Worm (Caenorhabditis elegans) whole organism, L4/young adult: ENCODE results near the gene ceh-36.

ENCODE experiments used
- W03F9.2 ChIP-seq: fragments of 150-350 bp; optimal IDR thresholded peaks from 2 replicates; lab custom pipeline; 2014; ENCODE audit warnings: missing biosample characterization, missing genetic modification characterization
- dao-5 ChIP-seq: sonication (generic microtip); optimal IDR thresholded peaks from 2 replicates; lab custom pipeline; 2016; ENCODE audit warnings: missing genotype, missing genetic modification characterization, moderate library complexity, missing compliant biosample characterization
- him-1 ChIP-seq: sonication (generic microtip); optimal IDR thresholded peaks from 2 replicates; lab custom pipeline; 2016; ENCODE audit warnings: missing genotype, missing genetic modification reagents, missing genetic modification characterization, missing compliant biosample characterization

The ceh-36 gene

ce11 chrX:14179488-14179887 is 6.9 kb downstream of the ceh-36 start:
- TF ChIP-seq him-1 (tag; lab: Kevin White, UChicago), result no peak
- no peak for TF ChIP-seq W03F9.2 (tag; lab: Kevin White, UChicago)
- TF ChIP-seq dao-5 (tag; lab: Kevin White, UChicago), result no peak

- TF ChIP-seq W03F9.2 (tag; lab: Kevin White, UChicago) (no peak), dao-5 (tag; lab: Kevin White, UChicago) (no peak), him-1 (tag; lab: Kevin White, UChicago) (no peak)
These were observed 7.7 kb downstream of the ceh-36 start, which contains the start of gene C37E2.10 for ce11 chrX:14178688-14179087. Gene C37E2.10, plus strand, starts transcription at chrX:14178988.

- TF ChIP-seq W03F9.2 (tag; lab: Kevin White, UChicago) (no peak), him-1 (tag; lab: Kevin White, UChicago) (no peak), dao-5 (tag; lab: Kevin White, UChicago) (no peak)
These were observed 10.6 kb downstream of the ceh-36 start, which contains the start of gene C37E2.2 for ce11 chrX:14175740-14176139. Gene C37E2.2, plus strand, starts transcription at chrX:14176040.

- TF ChIP-seq dao-5 (tag; lab: Kevin White, UChicago) (no peak), W03F9.2 (tag; lab: Kevin White, UChicago) (peak; percentile 46), him-1 (tag; lab: Kevin White, UChicago) (no peak)
These were observed 12.5 kb downstream of the ceh-36 start, which contains the start of gene idhb-1 for ce11 chrX:14173850-14174249. Gene idhb-1, minus strand, starts transcription at chrX:14174063.

ce11 chrX:14169569-14170031 is 16.8 kb downstream of the ceh-36 start, which contains the start of gene sym-4:
Gene sym-4, minus strand, starts transcription at chrX:14169619.
- TF ChIP-seq him-1 (tag; lab: Kevin White, UChicago) (peak; percentile 26), dao-5 (tag; lab: Kevin White, UChicago) (no peak), W03F9.2 (tag; lab: Kevin White, UChicago) (peak; percentile 84)

ce11 chrX:14165156-14165555 is 21.2 kb downstream of the ceh-36 start:
- no peak for TF ChIP-seq W03F9.2 (tag; lab: Kevin White, UChicago)
- no peak for TF ChIP-seq him-1 (tag; lab: Kevin White, UChicago)
- TF ChIP-seq dao-5 (tag; lab: Kevin White, UChicago), result no peak

ce11 chrX:14164234-14164633 is 22.1 kb downstream of the ceh-36 start, which contains the start of gene vha-20:
Gene vha-20, minus strand, starts transcription at chrX:14164506.
- TF ChIP-seq dao-5 (tag; lab: Kevin White, UChicago), result no peak
- no peak for TF ChIP-seq W03F9.2 (tag; lab: Kevin White, UChicago)
- no peak for TF ChIP-seq him-1 (tag; lab: Kevin White, UChicago)

ce11 chrX:14161684-14162347 is 24.6 kb downstream of the ceh-36 start, which contains the start of gene lgc-25:
Gene lgc-25, minus strand, starts transcription at chrX:14161734.
- TF ChIP-seq W03F9.2 (tag; lab: Kevin White, UChicago) (peak; percentile 23), him-1 (tag; lab: Kevin White, UChicago) (no peak), dao-5 (tag; lab: Kevin White, UChicago) (peak; percentile 20)

- TF ChIP-seq W03F9.2 (tag; lab: Kevin White, UChicago) (no peak), dao-5 (tag; lab: Kevin White, UChicago) (no peak), him-1 (tag; lab: Kevin White, UChicago) (no peak)
These were observed 29.5 kb downstream of the ceh-36 start, which contains the start of gene ceh-90 for ce11 chrX:14156913-14157312. Gene ceh-90, minus strand, starts transcription at chrX:14157013.

- TF ChIP-seq dao-5 (tag; lab: Kevin White, UChicago) (no peak), W03F9.2 (tag; lab: Kevin White, UChicago) (no peak), him-1 (tag; lab: Kevin White, UChicago) (no peak)
These were observed 33.7 kb downstream of the ceh-36 start for ce11 chrX:14152644-14153043.

- no peak for TF ChIP-seq dao-5 (tag; lab: Kevin White, UChicago)
- TF ChIP-seq him-1 (tag; lab: Kevin White, UChicago), result no peak
- TF ChIP-seq W03F9.2 (tag; lab: Kevin White, UChicago), result no peak
These were observed 39.0 kb downstream of the ceh-36 start, which contains the start of gene akt-2 for ce11 chrX:14147400-14147799. Gene akt-2, plus strand, starts transcription at chrX:14147700.

- TF ChIP-seq dao-5 (tag; lab: Kevin White, UChicago) (no peak), W03F9.2 (tag; lab: Kevin White, UChicago) (peak; percentile 77), him-1 (tag; lab: Kevin White, UChicago) (peak; percentile 30)
These were observed 39.6 kb downstream of the ceh-36 start for ce11 chrX:14146740-14147140.

- no peak for TF ChIP-seq W03F9.2 (tag; lab: Kevin White, UChicago)
- no peak for TF ChIP-seq him-1 (tag; lab: Kevin White, UChicago)
- no peak for TF ChIP-seq dao-5 (tag; lab: Kevin White, UChicago)
These were observed 40.7 kb downstream of the ceh-36 start for ce11 chrX:14145634-14146033.
